Fruit fly (Drosophila melanogaster): ENCODE results near the gene Bre1.

Gene Bre1

dm6 chr3L:5751740-5752579, 42.0 kb downstream of the Bre1 start, which contains the start of gene DnaJ-1 (continued):
- TF ChIP-seq Hmr (GFP tag; optimal IDR thresholded peaks at IDR 0.05) = peak; percentile 61
- peak in 1 of 2 experiments; percentile 59 for TF ChIP-seq Pdp1 (GFP tag; optimal IDR thresholded peaks at IDR 0.05)
- peak; percentile 43 for TF ChIP-seq CG15514 (GFP tag; optimal IDR thresholded peaks at IDR 0.05)
- TF ChIP-seq CG10366 (GFP tag; IDR thresholded peaks at IDR 0.05) = no peak
- no peak for TF ChIP-seq CG4730 (GFP tag; IDR thresholded peaks at IDR 0.05)
- peak; percentile 22 for TF ChIP-seq CG13624 (GFP tag; optimal IDR thresholded peaks at IDR 0.05)
- TF ChIP-seq sna (GFP tag; IDR thresholded peaks at IDR 0.05; ENCODE audit: partially characterized antibody) = peak; percentile 97
- TF ChIP-seq CG3847 (GFP tag; IDR thresholded peaks at IDR 0.05) = no peak
- TF ChIP-seq CG3281 (GFP tag; optimal IDR thresholded peaks at IDR 0.05) = peak; percentile 44
- no peak for TF ChIP-seq Drgx (GFP tag; IDR thresholded peaks at IDR 0.05)
- peak; percentile 68 for TF ChIP-seq scrt (GFP tag; optimal IDR thresholded peaks at IDR 0.05)
- peak; percentile 96 for TF ChIP-seq HLH4C (GFP tag; IDR thresholded peaks at IDR 0.05; ENCODE audit: partially characterized antibody)
- TF ChIP-seq CG11723 (GFP tag; optimal IDR thresholded peaks at IDR 0.05) = no peak
- no peak for TF ChIP-seq NK7.1 (GFP tag; optimal IDR thresholded peaks at IDR 0.05)
- TF ChIP-seq CG12769 (tag; optimal IDR thresholded peaks at IDR 0.05) = peak; percentile 84
- peak; percentile 0 for TF ChIP-seq pros (GFP tag; optimal IDR thresholded peaks at IDR 0.05)
- TF ChIP-seq bigmax (GFP tag; optimal IDR thresholded peaks at IDR 0.05) = peak; percentile 53
- TF ChIP-seq ttk (GFP tag; IDR thresholded peaks at IDR 0.05) = peak; percentile 32; the same call in 1 of the 2 replicates
- TF ChIP-seq Elba2 (GFP tag; optimal IDR thresholded peaks at IDR 0.05) = no peak
- no peak for TF ChIP-seq CG8765 (GFP tag; IDR thresholded peaks at IDR 0.05)
- no peak for TF ChIP-seq GATAe (GFP tag; conservative IDR thresholded peaks at IDR 0.05)
- TF ChIP-seq chinmo (GFP tag; IDR thresholded peaks at IDR 0.05; ENCODE audit: partially characterized antibody) = peak; percentile 97
- peak; percentile 90 for TF ChIP-seq CG7357 (GFP tag; IDR thresholded peaks at IDR 0.05)
- peak; percentile 19 for TF ChIP-seq salm (tag; optimal IDR thresholded peaks at IDR 0.05)
- TF ChIP-seq amos (GFP tag; IDR thresholded peaks at IDR 0.05; ENCODE audit: partially characterized antibody) = peak; percentile 98
- no peak for TF ChIP-seq CG3163 (GFP tag; optimal IDR thresholded peaks at IDR 0.05)
- peak; percentile 97 for TF ChIP-seq hb (GFP tag; IDR thresholded peaks at IDR 0.05; ENCODE audit: partially characterized antibody)
- TF ChIP-seq Side (GFP tag; optimal IDR thresholded peaks at IDR 0.05) = peak; percentile 43
- peak; percentile 27 for TF ChIP-seq CG10979 (tag; optimal IDR thresholded peaks at IDR 0.05)
- TF ChIP-seq CG2120 (GFP tag; optimal IDR thresholded peaks at IDR 0.05) = peak; percentile 30
- peak; percentile 95 for TF ChIP-seq Sin3A (optimal IDR thresholded peaks at IDR 0.05)
- TF ChIP-seq slbo (GFP tag; IDR thresholded peaks at IDR 0.05) = no peak
- TF ChIP-seq CG16813 (GFP tag; IDR thresholded peaks at IDR 0.05; ENCODE audit: partially characterized antibody) = peak; percentile 99
- no peak for TF ChIP-seq CG5245 (GFP tag; optimal IDR thresholded peaks at IDR 0.05)
- TF ChIP-seq ap (GFP tag; IDR thresholded peaks at IDR 0.05) = no peak
- TF ChIP-seq Hey (tag; optimal IDR thresholded peaks at IDR 0.05) = peak; percentile 24
- TF ChIP-seq tgo (GFP tag; IDR thresholded peaks at IDR 0.05) = peak; percentile 31; the same call in 1 of the 3 replicates
- TF ChIP-seq Hr39 (optimal IDR thresholded peaks at IDR 0.05) = no peak
- no peak for TF ChIP-seq CG33557 (GFP tag; optimal IDR thresholded peaks at IDR 0.05)
- peak; percentile 43 for TF ChIP-seq CG1603 (tag; optimal IDR thresholded peaks at IDR 0.05)
- peak; percentile 60 for TF ChIP-seq CG33213 (GFP tag; optimal IDR thresholded peaks at IDR 0.05)
- TF ChIP-seq Hand (GFP tag; optimal IDR thresholded peaks at IDR 0.05) = peak; percentile 66
- TF ChIP-seq Hr51 (GFP tag; optimal IDR thresholded peaks at IDR 0.05) = peak in 1 of 2 experiments; percentile 19
- TF ChIP-seq br (optimal IDR thresholded peaks at IDR 0.05) = no peak
- TF ChIP-seq BtbVII (GFP tag; optimal IDR thresholded peaks at IDR 0.05) = peak; percentile 40
- TF ChIP-seq CG17385 (GFP tag; optimal IDR thresholded peaks at IDR 0.05) = peak; percentile 76
- TF ChIP-seq shn (GFP tag; optimal IDR thresholded peaks at IDR 0.05) = peak; percentile 21
- no peak for TF ChIP-seq sens-2 (GFP tag; IDR thresholded peaks at IDR 0.05)
- TF ChIP-seq Chrac-16 (GFP tag; optimal IDR thresholded peaks at IDR 0.05) = no peak

Data from whole organism, embryonic.